Worm (Caenorhabditis elegans): ENCODE results near the gene srh-20.

- TF ChIP-seq ama-1 (optimal IDR thresholded peaks at IDR 0.05) (no peak), nhr-12 (tag; optimal IDR thresholded peaks at IDR 0.05) (no peak), lin-15B (tag; optimal IDR thresholded peaks at IDR 0.05) (no peak), nhr-76 (tag; optimal IDR thresholded peaks at IDR 0.05) (no peak), nhr-67 (tag; optimal IDR thresholded peaks at IDR 0.05) (no peak), nhr-28 (tag; optimal IDR thresholded peaks at IDR 0.05) (no peak), nhr-25 (tag; optimal IDR thresholded peaks at IDR 0.05) (no peak), fos-1 (tag; optimal IDR thresholded peaks at IDR 0.05) (no peak), ztf-11 (tag; optimal IDR thresholded peaks at IDR 0.05) (no peak), jun-1 (tag; optimal IDR thresholded peaks at IDR 0.05) (no peak)
Measured at ce11 chrV:4913853-4914252, 10.9 kb upstream of the srh-20 start.
